Fruit fly (Drosophila melanogaster) whole organism, larva: ENCODE results near the gene CG5854.

Experiments used
- noc ChIP-seq: fragments of 200-800 bp; sonication (Bioruptor generic); optimal IDR thresholded peaks from 3 replicates; lab custom pipeline; 2019; ENCODE audit warnings: missing biosample characterization, mild to moderate bottlenecking, missing genetic modification characterization, moderate library complexity

The CG5854 gene

dm6 chr3R:23928950-23929602 is 4.6 kb upstream of the CG5854 start, which contains the start of the genes CG43998, CG43999 and CG31142:
CG43998 (minus strand) TSS chr3R:23929000.
CG43999 (minus strand) TSS chr3R:23929000.
CG31142 (plus strand) TSS chr3R:23929243.
- no peak for TF ChIP-seq noc

- TF ChIP-seq noc = no peak
Measured at dm6 chr3R:23931095-23931728, 2.5 kb upstream of the CG5854 start, which contains the start of the genes Rpt2 and CG13599. Rpt2 (minus strand) TSS chr3R:23931558. CG13599 (plus strand) TSS chr3R:23931639.

dm6 chr3R:23933430-23933683 is 355 bp upstream of the CG5854 start, which contains the start of gene RpS19b:
RpS19b (minus strand) TSS chr3R:23933530.
- no peak for TF ChIP-seq noc

- no peak for TF ChIP-seq noc
Measured at dm6 chr3R:23938564-23939122, 4.9 kb downstream of the CG5854 start.

- TF ChIP-seq noc = no peak
Measured at dm6 chr3R:23939921-23940839, 6.5 kb downstream of the CG5854 start.

dm6 chr3R:23940840-23941364 is 7.2 kb downstream of the CG5854 start:
- TF ChIP-seq noc = no peak

- TF ChIP-seq noc = peak; percentile 37
Measured at dm6 chr3R:23941643-23942424, 8.1 kb downstream of the CG5854 start.

dm6 chr3R:23942550-23942949 is 8.8 kb downstream of the CG5854 start:
- TF ChIP-seq noc = no peak

dm6 chr3R:23942965-23943413 is 9.3 kb downstream of the CG5854 start, which contains the start of gene Gdh:
Gdh (minus strand) TSS chr3R:23943101.
- peak; percentile 59 for TF ChIP-seq noc

- TF ChIP-seq noc = no peak
Measured at dm6 chr3R:23943843-23944356, 10.2 kb downstream of the CG5854 start.

- TF ChIP-seq noc = no peak
Measured at dm6 chr3R:23947002-23947401, 13.3 kb downstream of the CG5854 start.

dm6 chr3R:23948324-23948465 is 14.5 kb downstream of the CG5854 start, which contains the start of gene CG12268:
CG12268 (minus strand) TSS chr3R:23948424.
- TF ChIP-seq noc = no peak

- no peak for TF ChIP-seq noc
Measured at dm6 chr3R:23948466-23949413, 15.0 kb downstream of the CG5854 start.

dm6 chr3R:23955380-23955779 is 21.7 kb downstream of the CG5854 start:
- TF ChIP-seq noc = no peak
